Worm (Caenorhabditis elegans): Measurements from ENCODE around the gene gst-14.

gst-14 gene

DNA sequence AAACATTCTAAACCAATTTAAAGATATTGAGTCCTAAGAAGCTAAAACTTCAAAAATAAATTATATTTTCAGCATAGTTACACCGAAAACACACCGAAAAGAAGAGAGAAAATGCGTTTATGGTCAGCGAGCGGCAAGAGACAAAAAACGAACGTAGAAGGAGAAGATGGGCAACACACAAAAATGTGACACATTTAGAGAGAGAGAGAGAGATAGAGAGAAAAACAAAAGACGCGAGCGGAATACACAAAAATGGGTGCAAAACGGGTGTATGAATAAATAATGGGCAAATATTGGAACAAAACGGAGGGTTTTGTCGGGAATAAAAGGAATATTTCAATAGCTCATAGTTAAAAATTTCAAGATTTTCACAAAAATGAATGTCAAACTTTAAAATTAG lies 24.3 kb upstream of the gst-14 start (continued):
- peak; percentile 53 for TF ChIP-seq nhr-28 (tag; optimal IDR thresholded peaks at IDR 0.05)

DNA sequence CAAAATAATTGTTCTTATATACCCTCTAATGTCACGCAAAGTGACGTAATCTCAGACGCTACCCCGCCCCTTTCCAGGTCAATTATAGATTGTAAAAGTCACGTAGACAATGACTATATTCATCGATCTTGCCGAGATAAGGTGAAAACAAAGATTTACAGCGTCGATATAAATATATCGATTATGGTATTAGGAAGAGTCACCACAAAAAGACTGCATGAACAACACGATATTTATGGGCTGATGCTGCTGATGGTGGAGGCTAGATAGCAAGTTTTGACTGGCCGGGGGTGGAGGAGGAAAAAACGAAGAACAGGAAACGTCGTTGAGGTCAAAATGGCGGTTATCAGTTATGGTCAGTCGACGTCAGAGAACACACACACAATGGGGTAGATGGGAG lies 22.7 kb upstream of the gst-14 start:
- peak; percentile 55 for TF ChIP-seq ceh-28 (tag; optimal IDR thresholded peaks at IDR 0.05)
- TF ChIP-seq nhr-6 (tag; optimal IDR thresholded peaks at IDR 0.05), result peak; percentile 11
- TF ChIP-seq aha-1 (tag), result peak; percentile 100
- TF ChIP-seq ZK546.5 (tag; optimal IDR thresholded peaks at IDR 0.05), result no peak
- no peak for TF ChIP-seq pha-4 (GFP tag; IDR thresholded peaks at IDR 0.05)
- TF ChIP-seq pha-4 (tag; optimal IDR thresholded peaks at IDR 0.05), result no peak
- TF ChIP-seq unc-62 (GFP tag; optimal IDR thresholded peaks at IDR 0.05 in 1 of 2), result peak in 1 of 2 experiments; percentile 68
- TF ChIP-seq unc-62 (tag; optimal IDR thresholded peaks at IDR 0.05), result no peak
- TF ChIP-seq nhr-28 (tag; optimal IDR thresholded peaks at IDR 0.05), result peak; percentile 75
- TF ChIP-seq unc-39 (tag; optimal IDR thresholded peaks at IDR 0.05), result no peak
- TF ChIP-seq lsy-2 (tag; optimal IDR thresholded peaks at IDR 0.05), result peak in 1 of 2 experiments; percentile 50
- TF ChIP-seq dpl-1 (GFP tag; optimal IDR thresholded peaks at IDR 0.05), result peak; percentile 13
- peak; percentile 87 for TF ChIP-seq hlh-11 (tag; optimal IDR thresholded peaks at IDR 0.05)
- TF ChIP-seq fkh-10 (GFP tag; optimal IDR thresholded peaks at IDR 0.05), result no peak
- TF ChIP-seq nhr-77 (tag; optimal IDR thresholded peaks at IDR 0.05), result peak; percentile 82
- TF ChIP-seq nhr-48 (tag; optimal IDR thresholded peaks at IDR 0.05), result peak; percentile 87
- no peak for TF ChIP-seq Y48G9A.11 (GFP tag; IDR thresholded peaks at IDR 0.05)
- TF ChIP-seq T26A8.4 (GFP tag; IDR thresholded peaks at IDR 0.05), result peak; percentile 9; the same call in 1 of the 2 replicates
- TF ChIP-seq daf-16 (GFP tag; optimal IDR thresholded peaks at IDR 0.05), result no peak
- TF ChIP-seq daf-16 (tag; optimal IDR thresholded peaks at IDR 0.05), result peak; percentile 91
- TF ChIP-seq nhr-42 (GFP tag; IDR thresholded peaks at IDR 0.05), result peak; percentile 76
- TF ChIP-seq hif-1 (tag; optimal IDR thresholded peaks at IDR 0.05), result peak; percentile 93 to 97
- TF ChIP-seq mxl-3 (GFP tag; optimal IDR thresholded peaks at IDR 0.05), result peak; percentile 53
- TF ChIP-seq gei-8 (GFP tag; optimal IDR thresholded peaks at IDR 0.05), result no peak
- peak; percentile 2 for TF ChIP-seq pqm-1 (tag; optimal IDR thresholded peaks at IDR 0.05)
- peak in 1 of 2 experiments; percentile 69 for TF ChIP-seq mdl-1 (tag; optimal IDR thresholded peaks at IDR 0.05)
- peak; percentile 82 for TF ChIP-seq dve-1 (tag; optimal IDR thresholded peaks at IDR 0.05; ENCODE audit: insufficient read depth)
- no peak for TF ChIP-seq ZK337.2 (GFP tag; IDR thresholded peaks at IDR 0.05)
- TF ChIP-seq snpc-1.2 (GFP tag; IDR thresholded peaks at IDR 0.05), result no peak
- TF ChIP-seq dmd-6 (GFP tag; IDR thresholded peaks at IDR 0.05), result peak; percentile 25
- TF ChIP-seq mep-1 (tag; optimal IDR thresholded peaks at IDR 0.05), result peak; percentile 54
- 0 out of 2 replicates have a peak, but pooled peaks have one; percentile 19 for TF ChIP-seq php-3 (GFP tag; IDR thresholded peaks at IDR 0.05)
- TF ChIP-seq nhr-102 (tag; optimal IDR thresholded peaks at IDR 0.05), result peak; percentile 14
- no peak for TF ChIP-seq duxl-1 (tag; optimal IDR thresholded peaks at IDR 0.05; ENCODE audit: poor library complexity)
- peak; percentile 17 for TF ChIP-seq spr-1 (tag; optimal IDR thresholded peaks at IDR 0.05)
- peak; percentile 16 for TF ChIP-seq lin-13 (GFP tag; optimal IDR thresholded peaks at IDR 0.05)
- no peak for TF ChIP-seq nhr-11 (tag; optimal IDR thresholded peaks at IDR 0.05)
- peak; percentile 13 for TF ChIP-seq ztf-7 (tag; optimal IDR thresholded peaks at IDR 0.05)

DNA sequence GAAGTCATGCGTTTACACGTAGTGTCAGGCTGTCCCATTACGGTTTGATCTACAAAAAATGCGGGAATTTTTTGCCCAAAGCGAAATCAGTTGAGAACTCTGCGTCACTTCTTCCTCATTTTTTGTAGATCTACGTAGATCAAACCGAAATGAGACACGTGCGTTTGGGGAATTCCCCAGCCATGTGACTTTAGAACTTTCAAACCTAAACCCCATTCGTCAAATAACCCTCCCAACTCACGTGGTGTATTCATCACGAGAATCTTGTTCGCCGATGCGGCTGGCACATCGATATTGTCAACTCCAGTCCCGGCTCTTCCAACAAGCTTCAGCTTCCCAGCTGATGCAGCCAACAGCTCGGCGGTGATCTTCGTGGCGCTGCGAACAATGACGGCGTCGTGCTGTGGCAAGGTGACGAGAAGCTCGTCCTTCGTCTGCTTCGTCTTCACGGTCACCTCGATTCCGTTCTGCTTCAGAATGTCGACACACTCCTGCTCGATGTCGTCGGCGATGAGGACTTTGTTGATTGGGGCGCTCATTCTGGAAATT lies 22.1 kb upstream of the gst-14 start, which contains the start of gene phdh-1:
TSS of gene phdh-1 (minus strand) at position 540 of the 549 bp plus-strand sequence.
- TF ChIP-seq ceh-82 (tag; optimal IDR thresholded peaks at IDR 0.05), result no peak
- peak; percentile 84 for TF ChIP-seq aha-1 (tag)
- TF ChIP-seq hlh-30 (tag; optimal IDR thresholded peaks at IDR 0.05; ENCODE audit: insufficient read depth), result peak; percentile 51
- TF ChIP-seq pha-4 (GFP tag; IDR thresholded peaks at IDR 0.05), result no peak
- TF ChIP-seq pha-4 (tag; optimal IDR thresholded peaks at IDR 0.05), result no peak
- TF ChIP-seq T20F7.1 (GFP tag; optimal IDR thresholded peaks at IDR 0.05), result no peak
- 0 out of 4 replicates have a peak, but pooled peaks of 1 of the 2 experiments have one; percentile 23 for TF ChIP-seq madf-5 (GFP tag; IDR thresholded peaks at IDR 0.05)
- TF ChIP-seq nhr-76 (tag; optimal IDR thresholded peaks at IDR 0.05), result no peak
- TF ChIP-seq nhr-11 (tag; optimal IDR thresholded peaks at IDR 0.05), result no peak
- no peak for TF ChIP-seq lir-3 (tag; optimal IDR thresholded peaks at IDR 0.05)
- TF ChIP-seq set-16 (GFP tag; IDR thresholded peaks at IDR 0.05), result peak; percentile 74
- no peak for TF ChIP-seq aly-2 (tag; optimal IDR thresholded peaks at IDR 0.05)
- peak in 1 of 2 experiments; percentile 18 for TF ChIP-seq unc-62 (GFP tag; optimal IDR thresholded peaks at IDR 0.05 in 1 of 2)
- TF ChIP-seq unc-62 (tag; optimal IDR thresholded peaks at IDR 0.05), result no peak
- TF ChIP-seq nhr-10 (tag; optimal IDR thresholded peaks at IDR 0.05), result no peak
- no peak for TF ChIP-seq nhr-41 (GFP tag; IDR thresholded peaks at IDR 0.05)
